Worm (Caenorhabditis elegans): ENCODE data around the gene C02F5.3.

Gene C02F5.3

ce11 chrIII:8220081-8220480, 25.6 kb upstream of the C02F5.3 start:
- no peak for TF ChIP-seq fkh-2 (tag; optimal IDR thresholded peaks at IDR 0.05)
- no peak for TF ChIP-seq nhr-77 (tag; optimal IDR thresholded peaks at IDR 0.05)
- no peak for TF ChIP-seq R02D3.7 (tag; optimal IDR thresholded peaks at IDR 0.05)
- no peak for TF ChIP-seq elt-1 (tag; optimal IDR thresholded peaks at IDR 0.05)
- no peak for TF ChIP-seq ceh-9 (tag; optimal IDR thresholded peaks at IDR 0.05)
- no peak for TF ChIP-seq nhr-23 (tag; optimal IDR thresholded peaks at IDR 0.05)

- TF ChIP-seq lin-15B (tag; optimal IDR thresholded peaks at IDR 0.05) (peak; percentile 57), ceh-28 (tag; optimal IDR thresholded peaks at IDR 0.05) (no peak), egl-5 (tag; optimal IDR thresholded peaks at IDR 0.05) (peak; percentile 1), aly-2 (tag; optimal IDR thresholded peaks at IDR 0.05) (no peak), pha-4 (tag; optimal IDR thresholded peaks at IDR 0.05) (peak; percentile 22), nfya-1 (tag; optimal IDR thresholded peaks at IDR 0.05; ENCODE audit: insufficient read depth) (peak; percentile 11), hmg-11 (tag; optimal IDR thresholded peaks at IDR 0.05) (peak; percentile 41)
Observed at ce11 chrIII:8224769-8225168, 20.9 kb upstream of the C02F5.3 start, which contains the start of gene mob-4. Gene mob-4, plus strand, starts transcription at chrIII:8225097.

ce11 chrIII:8226178-8226577, 19.5 kb upstream of the C02F5.3 start, which contains the start of gene rfs-1:
Gene rfs-1, plus strand, starts transcription at chrIII:8226478.
- TF ChIP-seq elt-2 (tag; optimal IDR thresholded peaks at IDR 0.05) = no peak

- TF ChIP-seq unc-62 (GFP tag; optimal IDR thresholded peaks at IDR 0.05) (peak; percentile 38), fkh-2 (tag; optimal IDR thresholded peaks at IDR 0.05) (no peak), fos-1 (tag; optimal IDR thresholded peaks at IDR 0.05) (no peak), skn-1 (tag; optimal IDR thresholded peaks at IDR 0.05) (no peak), nhr-23 (tag; optimal IDR thresholded peaks at IDR 0.05) (peak; percentile 52), nhr-76 (tag; optimal IDR thresholded peaks at IDR 0.05) (no peak), aly-2 (tag; optimal IDR thresholded peaks at IDR 0.05) (no peak), nhr-237 (tag; optimal IDR thresholded peaks at IDR 0.05) (no peak), lin-15B (tag; optimal IDR thresholded peaks at IDR 0.05) (peak; percentile 73), jun-1 (tag; optimal IDR thresholded peaks at IDR 0.05) (peak; percentile 93), ceh-28 (tag; optimal IDR thresholded peaks at IDR 0.05) (peak; percentile 33), fkh-10 (GFP tag; optimal IDR thresholded peaks at IDR 0.05) (peak; percentile 47), elt-2 (tag; optimal IDR thresholded peaks at IDR 0.05) (peak; percentile 66), nhr-28 (tag; optimal IDR thresholded peaks at IDR 0.05) (no peak), R02D3.7 (tag; optimal IDR thresholded peaks at IDR 0.05) (peak; percentile 33), daf-12 (tag; optimal IDR thresholded peaks at IDR 0.05) (no peak), hmg-11 (tag; optimal IDR thresholded peaks at IDR 0.05) (peak; percentile 94), nhr-25 (tag; optimal IDR thresholded peaks at IDR 0.05) (peak; percentile 26), nhr-77 (tag; optimal IDR thresholded peaks at IDR 0.05) (no peak), nfya-1 (tag; optimal IDR thresholded peaks at IDR 0.05; ENCODE audit: insufficient read depth) (peak; percentile 92), ama-1 (optimal IDR thresholded peaks at IDR 0.05) (no peak), pqm-1 (tag; optimal IDR thresholded peaks at IDR 0.05) (peak; percentile 55), ztf-4 (tag; optimal IDR thresholded peaks at IDR 0.05) (peak; percentile 12), lsy-12 (tag; optimal IDR thresholded peaks at IDR 0.05) (peak; percentile 74), nhr-12 (tag; optimal IDR thresholded peaks at IDR 0.05) (no peak), snpc-4 (tag; optimal IDR thresholded peaks at IDR 0.05) (peak; percentile 64), sea-2 (GFP tag; optimal IDR thresholded peaks at IDR 0.05) (no peak), nhr-67 (tag; optimal IDR thresholded peaks at IDR 0.05) (no peak), egl-27 (tag; optimal IDR thresholded peaks at IDR 0.05) (no peak), tbx-2 (tag; optimal IDR thresholded peaks at IDR 0.05) (peak; percentile 20), pha-4 (tag; optimal IDR thresholded peaks at IDR 0.05) (peak; percentile 87), ceh-9 (tag; optimal IDR thresholded peaks at IDR 0.05) (no peak), ZK546.5 (tag; optimal IDR thresholded peaks at IDR 0.05) (no peak), mml-1 (tag; optimal IDR thresholded peaks at IDR 0.05) (no peak), nhr-43 (tag; optimal IDR thresholded peaks at IDR 0.05; ENCODE audit: poor library complexity, severe bottlenecking) (peak; percentile 63), elt-3 (tag; optimal IDR thresholded peaks at IDR 0.05) (no peak), nhr-11 (tag; optimal IDR thresholded peaks at IDR 0.05) (no peak), ztf-11 (tag; optimal IDR thresholded peaks at IDR 0.05) (no peak), eor-1 (tag; optimal IDR thresholded peaks at IDR 0.05) (no peak), zag-1 (tag; optimal IDR thresholded peaks at IDR 0.05) (no peak), elt-1 (tag; optimal IDR thresholded peaks at IDR 0.05) (peak; percentile 36), lin-39 (tag; optimal IDR thresholded peaks at IDR 0.05) (peak; percentile 64), ceh-82 (tag; optimal IDR thresholded peaks at IDR 0.05) (no peak), unc-39 (tag; optimal IDR thresholded peaks at IDR 0.05) (no peak), mdl-1 (tag; optimal IDR thresholded peaks at IDR 0.05) (peak; percentile 59), egl-5 (tag; optimal IDR thresholded peaks at IDR 0.05) (peak; percentile 84)
Observed at ce11 chrIII:8227511-8227910, 18.2 kb upstream of the C02F5.3 start, which contains the start of gene fbxl-1. Gene fbxl-1, plus strand, starts transcription at chrIII:8227830.
